Worm (Caenorhabditis elegans): ENCODE data around the gene F53A2.3.

DNA sequence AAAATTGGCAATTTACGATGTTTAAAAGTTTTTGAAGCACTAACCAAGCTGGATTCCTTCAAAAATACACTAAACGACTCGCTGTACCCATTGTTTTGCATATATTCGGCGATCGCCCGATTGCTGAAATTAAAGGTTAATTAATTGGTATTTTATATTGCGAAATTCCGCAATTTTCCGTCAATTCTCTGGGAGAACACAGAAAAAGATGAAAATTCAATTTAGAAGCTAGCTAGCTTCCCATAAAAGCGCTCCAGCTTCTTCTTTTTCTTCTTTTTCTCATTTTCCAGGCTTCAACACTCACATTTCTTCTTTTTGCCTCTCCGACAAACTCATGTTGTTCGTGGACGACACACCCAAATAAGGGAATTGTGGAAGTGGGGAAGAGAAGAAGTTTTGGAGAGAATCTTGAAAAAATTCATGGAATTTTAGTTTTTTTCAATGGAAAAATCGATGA lies 36.8 kb upstream of the F53A2.3 start, which contains the start of gene lis-1:
- no peak for TF ChIP-seq lin-39 (tag; optimal IDR thresholded peaks at IDR 0.05)
- TF ChIP-seq nhr-76 (tag; optimal IDR thresholded peaks at IDR 0.05): no peak
- TF ChIP-seq ama-1 (optimal IDR thresholded peaks at IDR 0.05): no peak
